Worm (Caenorhabditis elegans) whole organism, young adult: ENCODE data around the gene lact-1.

ENCODE experiments used
- T26A5.8 ChIP-seq: sonication (generic microtip); optimal IDR thresholded peaks from 2 replicates; lab custom pipeline; 2016; ENCODE audit warnings: missing genetic modification characterization, missing compliant biosample characterization
- ama-1 ChIP-seq, 3 experiments: fragments of 150-350 bp in 1 of 3; sonication (generic microtip) in 2 of 3; optimal IDR thresholded peaks; 2 replicates each; lab custom pipeline; 2014 to 2018; ENCODE audit warnings: missing biosample characterization in 2 of 3, missing genetic modification characterization in 2 of 3, missing genetic modification reagents in 2 of 3
- attf-5 ChIP-seq: fragments of 200-800 bp; sonication (Bioruptor generic); optimal IDR thresholded peaks from 2 replicates; lab custom pipeline; 2018; ENCODE audit warnings: mild to moderate bottlenecking, missing genetic modification characterization, missing compliant biosample characterization
- lin-35 ChIP-seq, 3 experiments: fragments of 150-350 bp in 2 of 3; sonication (generic microtip) in 1 of 3; optimal IDR thresholded peaks; 2 replicates each; lab custom pipeline; 2014 to 2018; ENCODE audit warnings: missing biosample characterization in 3 of 3, missing genetic modification characterization in 3 of 3, missing genetic modification reagents in 3 of 3
- rpc-1 ChIP-seq, 2 experiments: fragments of 150-350 bp in 1 of 2; sonication (generic microtip) in 1 of 2; optimal IDR thresholded peaks; 2 replicates each; lab custom pipeline; 2014 to 2018; ENCODE audit warnings: missing biosample characterization in 1 of 2, missing genetic modification characterization in 1 of 2, missing genetic modification reagents in 1 of 2, missing genotype in 1 of 2
- unc-62 ChIP-seq: fragments of 150-350 bp; optimal IDR thresholded peaks from 2 replicates; lab custom pipeline; 2014; ENCODE audit warnings: missing biosample characterization, missing genetic modification reagents, missing genetic modification characterization
- ztf-25 ChIP-seq: fragments of 200-800 bp; sonication (Bioruptor generic); IDR thresholded peaks from 2 replicates; pipeline ENCODE4 v1.3.6; 2022; ENCODE audit warnings: missing genetic modification reagents, missing genetic modification characterization, missing compliant biosample characterization

- TF ChIP-seq unc-62 (GFP tag; lab: Kevin White, UChicago) (no peak), attf-5 (GFP tag; lab: Kevin White, UChicago) (no peak), ama-1 (optimal IDR thresholded peaks at IDR 0.05; lab: Kevin White, UChicago) (no peak), ama-1 (GFP tag; optimal IDR thresholded peaks at IDR 0.05; lab: Kevin White, UChicago) (no peak), lin-35 (GFP tag; optimal IDR thresholded peaks at IDR 0.05; lab: Kevin White, UChicago) (no peak), T26A5.8 (tag; lab: Kevin White, UChicago) (no peak), rpc-1 (optimal IDR thresholded peaks at IDR 0.05; lab: Kevin White, UChicago) (no peak), rpc-1 (tag; optimal IDR thresholded peaks at IDR 0.05; lab: Kevin White, UChicago) (no peak), ztf-25 (GFP tag; lab: Robert Waterston, UW) (no peak)
Observed at ce11 chrX:7234074-7234453, 26.1 kb downstream of the lact-1 start.
